Fruit fly (Drosophila melanogaster) whole organism, adult: ENCODE data around the gene wek.

Experiments used
- CG11617 ChIP-seq: fragments of 200-800 bp; sonication (Bioruptor generic); optimal IDR thresholded peaks from 2 replicates; lab custom pipeline; 2017; ENCODE audit warnings: mild to moderate bottlenecking, missing biosample characterization, missing genetic modification reagents, missing genetic modification characterization
- CG12768 ChIP-seq: fragments of 200-800 bp; sonication (Bioruptor generic); optimal IDR thresholded peaks from 2 replicates; lab custom pipeline; 2017; ENCODE audit warnings: missing biosample characterization, missing genetic modification characterization, mild to moderate bottlenecking, moderate library complexity, missing genetic modification reagents
- CG14711 ChIP-seq: fragments of 200-800 bp; sonication (Bioruptor generic); optimal IDR thresholded peaks from 2 replicates; lab custom pipeline; 2018; ENCODE audit warnings: missing biosample characterization, mild to moderate bottlenecking, missing genetic modification characterization, moderate library complexity
- CG1620 ChIP-seq: fragments of 200-800 bp; sonication (Bioruptor generic); optimal IDR thresholded peaks from 2 replicates; lab custom pipeline; 2016; ENCODE audit warnings: missing biosample characterization, missing genetic modification characterization
- CG33017 ChIP-seq: fragments of 200-800 bp; sonication (Bioruptor generic); optimal IDR thresholded peaks from 2 replicates; lab custom pipeline; 2018; ENCODE audit warnings: missing biosample characterization, mild to moderate bottlenecking, missing genetic modification characterization, moderate library complexity
- CG5204 ChIP-seq: fragments of 200-800 bp; sonication (Bioruptor generic); optimal IDR thresholded peaks from 2 replicates; lab custom pipeline; 2016; ENCODE audit warnings: missing biosample characterization, missing genetic modification characterization
- CG7045 ChIP-seq: fragments of 200-800 bp; sonication (Bioruptor generic); optimal IDR thresholded peaks from 2 replicates; lab custom pipeline; 2017; ENCODE audit warnings: missing biosample characterization, mild to moderate bottlenecking, missing genetic modification characterization
- CG7101 ChIP-seq: fragments of 200-800 bp; sonication (Bioruptor generic); optimal IDR thresholded peaks from 2 replicates; lab custom pipeline; 2018; ENCODE audit warnings: missing biosample characterization, mild to moderate bottlenecking, missing genetic modification characterization, moderate library complexity
- Clk ChIP-seq: fragments of 200-800 bp; sonication (Bioruptor generic); optimal IDR thresholded peaks from 2 replicates; lab custom pipeline; 2017; ENCODE audit warnings: missing biosample characterization, missing genetic modification characterization
- Crg-1 ChIP-seq: fragments of 200-800 bp; sonication (Bioruptor generic); optimal IDR thresholded peaks from 2 replicates; lab custom pipeline; 2016; ENCODE audit warnings: missing biosample characterization, missing genetic modification characterization
- Hr96 ChIP-seq: fragments of 200-800 bp; sonication (Bioruptor generic); optimal IDR thresholded peaks from 2 replicates; lab custom pipeline; 2016; ENCODE audit warnings: missing biosample characterization, missing genetic modification characterization
- Mnt ChIP-seq: fragments of 200-800 bp; sonication (Bioruptor generic); optimal IDR thresholded peaks from 2 replicates; lab custom pipeline; 2016; ENCODE audit warnings: missing biosample characterization, mild to moderate bottlenecking, missing genetic modification characterization
- bab1 ChIP-seq: fragments of 200-800 bp; sonication (Bioruptor generic); optimal IDR thresholded peaks from 3 replicates; lab custom pipeline; 2019; ENCODE audit warnings: missing biosample characterization, mild to moderate bottlenecking, missing genetic modification characterization, moderate library complexity
- cic ChIP-seq: fragments of 200-800 bp; sonication (Bioruptor generic); optimal IDR thresholded peaks from 2 replicates; lab custom pipeline; 2017; ENCODE audit warnings: missing biosample characterization, mild to moderate bottlenecking, missing genetic modification characterization, moderate library complexity
- cnc ChIP-seq, 2 experiments: fragments of >200 bp; optimal IDR thresholded peaks; 2 replicates each; lab custom pipeline; 2017
- kay ChIP-seq: fragments of 200-800 bp; sonication (Bioruptor generic); peaks from one replicate; lab custom pipeline; 2016; ENCODE audit warnings: missing biosample characterization, missing genetic modification characterization, borderline replicate concordance
- ovo ChIP-seq: fragments of 200-800 bp; sonication (Bioruptor generic); optimal IDR thresholded peaks from 2 replicates; lab custom pipeline; 2016; ENCODE audit warnings: missing biosample characterization, missing genetic modification characterization
- pad ChIP-seq: fragments of 200-800 bp; sonication (Bioruptor generic); optimal IDR thresholded peaks from 3 replicates; lab custom pipeline; 2017; ENCODE audit warnings: missing biosample characterization, missing genetic modification characterization, mild to moderate bottlenecking, moderate library complexity, missing genetic modification reagents
- tj ChIP-seq: fragments of 200-800 bp; sonication (Bioruptor generic); optimal IDR thresholded peaks from 3 replicates; lab custom pipeline; 2017; ENCODE audit warnings: missing biosample characterization, mild to moderate bottlenecking, missing genetic modification characterization, moderate library complexity
- toe ChIP-seq: fragments of 200-800 bp; sonication (Bioruptor generic); optimal IDR thresholded peaks from 2 replicates; lab custom pipeline; 2016; ENCODE audit warnings: missing biosample characterization, missing genetic modification characterization

wek gene

dm6 chr2L:15746600-15747393 lies 21.4 kb downstream of the wek start:
- TF ChIP-seq CG5204 (GFP tag; lab: Kevin White, UChicago) (peak; percentile 42), CG7045 (peak; percentile 87), CG12768 (GFP tag; lab: Kevin White, UChicago) (peak; percentile 68), cic (GFP tag; lab: Kevin White, UChicago) (no peak), kay (GFP tag; lab: Kevin White, UChicago) (peak; percentile 12), Hr96 (GFP tag; lab: Kevin White, UChicago) (peak; percentile 15), CG11617 (GFP tag; lab: Kevin White, UChicago) (peak; percentile 89), CG7101 (tag; lab: Kevin White, UChicago) (peak; percentile 88), toe (GFP tag; lab: Kevin White, UChicago) (peak; percentile 36), tj (GFP tag; lab: Kevin White, UChicago) (peak; percentile 54), ovo (GFP tag; lab: Kevin White, UChicago) (peak; percentile 21), Mnt (GFP tag; lab: Kevin White, UChicago) (peak; percentile 9), CG1620 (GFP tag; lab: Kevin White, UChicago) (no peak), pad (GFP tag; lab: Kevin White, UChicago) (peak; percentile 52), cnc (optimal IDR thresholded peaks at IDR 0.05; lab: Kevin White, UChicago) (no peak), CG33017 (tag; lab: Kevin White, UChicago) (peak; percentile 73), Crg-1 (GFP tag; lab: Kevin White, UChicago) (peak; percentile 50), Clk (GFP tag; lab: Kevin White, UChicago) (peak; percentile 19), CG14711 (peak; percentile 81), bab1 (GFP tag; lab: Kevin White, UChicago) (peak; percentile 86)

- TF ChIP-seq cnc (optimal IDR thresholded peaks at IDR 0.05; lab: Kevin White, UChicago) (no peak), CG7045 (no peak), toe (GFP tag; lab: Kevin White, UChicago) (no peak), CG33017 (tag; lab: Kevin White, UChicago) (no peak), Clk (GFP tag; lab: Kevin White, UChicago) (no peak), bab1 (GFP tag; lab: Kevin White, UChicago) (no peak), CG1620 (GFP tag; lab: Kevin White, UChicago) (no peak), CG14711 (no peak), cic (GFP tag; lab: Kevin White, UChicago) (no peak), Mnt (GFP tag; lab: Kevin White, UChicago) (no peak), CG12768 (GFP tag; lab: Kevin White, UChicago) (no peak), Hr96 (GFP tag; lab: Kevin White, UChicago) (no peak), CG5204 (GFP tag; lab: Kevin White, UChicago) (no peak), CG7101 (tag; lab: Kevin White, UChicago) (no peak), ovo (GFP tag; lab: Kevin White, UChicago) (no peak), CG11617 (GFP tag; lab: Kevin White, UChicago) (no peak), Crg-1 (GFP tag; lab: Kevin White, UChicago) (no peak), tj (GFP tag; lab: Kevin White, UChicago) (no peak), pad (GFP tag; lab: Kevin White, UChicago) (no peak), kay (GFP tag; lab: Kevin White, UChicago) (no peak)
Measured at dm6 chr2L:15745989-15746388, 22.2 kb downstream of the wek start.

- TF ChIP-seq CG14711 (no peak), CG11617 (GFP tag; lab: Kevin White, UChicago) (no peak), pad (GFP tag; lab: Kevin White, UChicago) (peak; percentile 99), Crg-1 (GFP tag; lab: Kevin White, UChicago) (no peak), cic (GFP tag; lab: Kevin White, UChicago) (no peak), kay (GFP tag; lab: Kevin White, UChicago) (peak; percentile 74), tj (GFP tag; lab: Kevin White, UChicago) (no peak), Hr96 (GFP tag; lab: Kevin White, UChicago) (no peak), CG12768 (GFP tag; lab: Kevin White, UChicago) (no peak), CG7101 (tag; lab: Kevin White, UChicago) (no peak)
Measured at dm6 chr2L:15745036-15745854, 22.9 kb downstream of the wek start.

dm6 chr2L:15743578-15743977 lies 24.6 kb downstream of the wek start:
- TF ChIP-seq CG12768 (GFP tag; lab: Kevin White, UChicago): no peak
- TF ChIP-seq kay (GFP tag; lab: Kevin White, UChicago): no peak
- TF ChIP-seq Mnt (GFP tag; lab: Kevin White, UChicago): no peak
- no peak for TF ChIP-seq CG33017 (tag; lab: Kevin White, UChicago)
- TF ChIP-seq cic (GFP tag; lab: Kevin White, UChicago): no peak
- TF ChIP-seq toe (GFP tag; lab: Kevin White, UChicago): no peak
- no peak for TF ChIP-seq Hr96 (GFP tag; lab: Kevin White, UChicago)
- TF ChIP-seq CG11617 (GFP tag; lab: Kevin White, UChicago): no peak

- TF ChIP-seq cic (GFP tag; lab: Kevin White, UChicago) (no peak), cnc (optimal IDR thresholded peaks at IDR 0.05; lab: Kevin White, UChicago) (no peak), CG5204 (GFP tag; lab: Kevin White, UChicago) (no peak), Crg-1 (GFP tag; lab: Kevin White, UChicago) (no peak), CG7101 (tag; lab: Kevin White, UChicago) (no peak), ovo (GFP tag; lab: Kevin White, UChicago) (no peak), tj (GFP tag; lab: Kevin White, UChicago) (no peak), CG33017 (tag; lab: Kevin White, UChicago) (no peak), Hr96 (GFP tag; lab: Kevin White, UChicago) (no peak), CG11617 (GFP tag; lab: Kevin White, UChicago) (no peak), Clk (GFP tag; lab: Kevin White, UChicago) (no peak), Mnt (GFP tag; lab: Kevin White, UChicago) (no peak), kay (GFP tag; lab: Kevin White, UChicago) (no peak), CG7045 (no peak), bab1 (GFP tag; lab: Kevin White, UChicago) (no peak), CG12768 (GFP tag; lab: Kevin White, UChicago) (no peak), pad (GFP tag; lab: Kevin White, UChicago) (no peak), CG1620 (GFP tag; lab: Kevin White, UChicago) (no peak), toe (GFP tag; lab: Kevin White, UChicago) (no peak)
Measured at dm6 chr2L:15742976-15743375, 25.2 kb downstream of the wek start.
